Worm (Caenorhabditis elegans): ENCODE results near the gene misc-1.
A peak's percentile ranks its signal among the peaks of the same experiment; 100 is the strongest.

The misc-1 gene

DNA sequence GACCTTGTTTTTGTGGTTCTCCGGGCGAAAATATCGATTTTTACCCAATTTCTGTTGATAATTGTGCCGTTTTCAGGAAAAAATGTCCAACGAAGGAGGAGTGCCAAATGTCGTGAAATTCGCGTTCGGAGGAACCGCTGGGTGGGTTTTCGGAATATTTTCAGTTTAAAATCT is at the start of gene misc-1:
misc-1 (plus strand) TSS at position 75 of the 174 bp plus-strand sequence.
- no peak for TF ChIP-seq egl-13 (tag; optimal IDR thresholded peaks at IDR 0.05)
- no peak for TF ChIP-seq tbx-2 (tag; optimal IDR thresholded peaks at IDR 0.05)
- no peak for TF ChIP-seq unc-62 (GFP tag; optimal IDR thresholded peaks at IDR 0.05)
- no peak for TF ChIP-seq lsy-2 (tag; optimal IDR thresholded peaks at IDR 0.05)
- TF ChIP-seq swsn-7 (tag; optimal IDR thresholded peaks at IDR 0.05), result no peak
- TF ChIP-seq alr-1 (tag; optimal IDR thresholded peaks at IDR 0.05; ENCODE audit: borderline replicate concordance), result no peak
- TF ChIP-seq pax-3 (tag; optimal IDR thresholded peaks at IDR 0.05), result no peak
- no peak for TF ChIP-seq lin-39 (tag; optimal IDR thresholded peaks at IDR 0.05)
- no peak for TF ChIP-seq snpc-4 (tag; optimal IDR thresholded peaks at IDR 0.05)
- no peak for TF ChIP-seq ceh-88 (GFP tag; IDR thresholded peaks at IDR 0.05)
- no peak for TF ChIP-seq nhr-11 (tag; optimal IDR thresholded peaks at IDR 0.05)
- TF ChIP-seq lin-15B (tag; optimal IDR thresholded peaks at IDR 0.05), result no peak
- TF ChIP-seq jun-1 (tag; optimal IDR thresholded peaks at IDR 0.05), result no peak
- TF ChIP-seq fkh-4 (tag; optimal IDR thresholded peaks at IDR 0.05; ENCODE audit: borderline replicate concordance), result no peak
- no peak for TF ChIP-seq sup-37 (GFP tag; optimal IDR thresholded peaks at IDR 0.05)
- TF ChIP-seq rnt-1 (tag; optimal IDR thresholded peaks at IDR 0.05), result no peak
- TF ChIP-seq unc-130 (tag; optimal IDR thresholded peaks at IDR 0.05), result no peak
- TF ChIP-seq Y116A8C.19 (tag; optimal IDR thresholded peaks at IDR 0.05; ENCODE audit: borderline replicate concordance), result no peak
- TF ChIP-seq nhr-84 (tag; optimal IDR thresholded peaks at IDR 0.05), result no peak

DNA sequence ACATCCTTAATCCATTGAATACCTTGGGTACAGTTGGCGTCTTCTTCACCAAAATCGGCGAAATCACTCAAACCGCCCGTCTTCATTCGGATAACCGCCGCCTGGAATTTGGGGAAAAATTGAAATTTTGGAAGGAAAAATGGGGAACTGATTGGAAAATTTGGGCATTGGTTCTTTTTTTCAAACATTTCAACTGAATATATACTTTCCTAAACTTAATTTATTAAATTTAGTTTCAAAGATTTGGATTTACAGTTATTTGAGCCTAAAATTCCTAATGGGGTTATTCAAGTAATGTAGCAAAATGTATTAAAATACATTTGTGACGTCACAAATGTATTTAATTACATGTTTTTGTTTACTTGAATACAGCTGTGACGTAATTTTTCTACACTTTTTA is 48.7 kb upstream of the misc-1 start, which contains the start of gene laat-1:
laat-1 (minus strand) TSS at position 101 of the 400 bp plus-strand sequence.
- no peak for TF ChIP-seq C34B4.2 (tag; optimal IDR thresholded peaks at IDR 0.05)
- TF ChIP-seq pax-3 (tag; optimal IDR thresholded peaks at IDR 0.05), result no peak
- no peak for TF ChIP-seq snpc-4 (tag; optimal IDR thresholded peaks at IDR 0.05)
- no peak for TF ChIP-seq hpl-2 (GFP tag; optimal IDR thresholded peaks at IDR 0.05)
- TF ChIP-seq ces-1 (GFP tag; optimal IDR thresholded peaks at IDR 0.05), result no peak
- no peak for TF ChIP-seq tlp-1 (tag; optimal IDR thresholded peaks at IDR 0.05)
- TF ChIP-seq egl-13 (tag; optimal IDR thresholded peaks at IDR 0.05), result no peak
- TF ChIP-seq ceh-90 (tag; optimal IDR thresholded peaks at IDR 0.05), result no peak
- TF ChIP-seq egl-27 (tag; optimal IDR thresholded peaks at IDR 0.05), result no peak
- no peak for TF ChIP-seq tbx-2 (tag; optimal IDR thresholded peaks at IDR 0.05)
- no peak for TF ChIP-seq lin-13 (GFP tag; optimal IDR thresholded peaks at IDR 0.05)
- TF ChIP-seq mef-2 (tag; optimal IDR thresholded peaks at IDR 0.05), result no peak
- no peak for TF ChIP-seq elt-3 (tag; optimal IDR thresholded peaks at IDR 0.05)
- no peak for TF ChIP-seq Y116A8C.19 (tag; optimal IDR thresholded peaks at IDR 0.05; ENCODE audit: borderline replicate concordance)
- TF ChIP-seq mab-9 (GFP tag; IDR thresholded peaks at IDR 0.05), result no peak
- TF ChIP-seq ceh-82 (tag; optimal IDR thresholded peaks at IDR 0.05), result no peak
- no peak for TF ChIP-seq lin-39 (tag; optimal IDR thresholded peaks at IDR 0.05)
- TF ChIP-seq nhr-84 (tag; optimal IDR thresholded peaks at IDR 0.05), result no peak

DNA sequence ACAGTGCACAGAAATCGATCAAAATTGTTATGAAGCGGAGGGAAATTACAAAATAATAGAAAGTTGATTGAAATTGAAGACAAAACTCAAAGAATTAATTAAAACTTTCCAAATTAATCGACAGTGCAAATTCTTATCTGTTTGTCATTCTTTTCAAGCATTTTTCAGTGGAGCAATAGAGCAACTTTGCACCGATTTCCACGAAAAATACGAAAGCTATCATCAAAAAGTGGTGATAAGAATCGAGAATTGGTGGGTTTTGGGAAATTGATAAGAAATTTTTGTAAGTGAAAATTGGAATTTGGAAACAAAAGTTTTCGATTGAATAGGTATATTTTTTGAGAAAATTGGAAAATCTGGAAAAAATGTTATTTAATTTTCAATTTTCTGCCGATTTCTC is 46.4 kb upstream of the misc-1 start:
- TF ChIP-seq lin-35 (GFP tag; optimal IDR thresholded peaks at IDR 0.05), result peak in 1 of 2 experiments; percentile 27
- peak; percentile 71 for TF ChIP-seq elt-2 (tag; optimal IDR thresholded peaks at IDR 0.05)
- no peak for TF ChIP-seq ceh-88 (GFP tag; IDR thresholded peaks at IDR 0.05)
- no peak for TF ChIP-seq zip-4 (GFP tag; optimal IDR thresholded peaks at IDR 0.05)
- TF ChIP-seq nhr-237 (tag; optimal IDR thresholded peaks at IDR 0.05), result no peak
- no peak for TF ChIP-seq mep-1 (tag; optimal IDR thresholded peaks at IDR 0.05)
- no peak for TF ChIP-seq mab-9 (GFP tag; IDR thresholded peaks at IDR 0.05)
- TF ChIP-seq pqm-1 (tag; optimal IDR thresholded peaks at IDR 0.05), result peak; percentile 99
- no peak for TF ChIP-seq unc-30 (tag; optimal IDR thresholded peaks at IDR 0.05)
- TF ChIP-seq efl-1 (optimal IDR thresholded peaks at IDR 0.05), result peak in 1 of 2 experiments; percentile 7
- peak in 1 of 2 experiments; percentile 88 for TF ChIP-seq efl-1 (GFP tag; optimal IDR thresholded peaks at IDR 0.05 in 1 of 2)

DNA sequence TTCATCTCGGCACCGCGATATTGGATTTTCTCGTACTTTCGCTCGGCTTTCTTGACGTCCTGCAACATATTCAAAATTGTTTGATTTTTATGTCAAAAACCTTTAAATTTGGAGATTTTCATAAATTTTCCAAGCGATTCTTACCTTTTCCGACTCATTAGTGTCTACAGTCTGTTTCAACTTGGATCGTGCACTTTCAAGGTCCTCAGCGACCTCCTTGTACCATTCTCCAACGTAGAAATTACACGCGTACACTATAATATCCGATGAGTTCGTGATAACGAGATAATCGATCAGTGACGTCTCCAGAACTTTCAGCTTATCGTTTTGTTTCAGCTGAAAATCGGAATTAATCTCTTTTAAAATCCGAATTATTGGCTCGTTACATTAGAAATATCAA is 38.7 kb upstream of the misc-1 start:
- TF ChIP-seq grh-1 (GFP tag; IDR thresholded peaks at IDR 0.05) (no peak), alr-1 (tag; optimal IDR thresholded peaks at IDR 0.05; ENCODE audit: borderline replicate concordance) (no peak), ces-1 (GFP tag; optimal IDR thresholded peaks at IDR 0.05) (no peak), efl-1 (optimal IDR thresholded peaks at IDR 0.05) (no peak), efl-1 (GFP tag; optimal IDR thresholded peaks at IDR 0.05 in 1 of 2) (no peak), hlh-4 (tag; optimal IDR thresholded peaks at IDR 0.05) (no peak), zip-4 (GFP tag; optimal IDR thresholded peaks at IDR 0.05) (no peak), irx-1 (tag; optimal IDR thresholded peaks at IDR 0.05) (no peak), mep-1 (tag; optimal IDR thresholded peaks at IDR 0.05) (no peak)

Data from whole organism, L1 larva.